Fruit fly (Drosophila melanogaster): ENCODE results near the gene CG18170.

Gene CG18170

DNA sequence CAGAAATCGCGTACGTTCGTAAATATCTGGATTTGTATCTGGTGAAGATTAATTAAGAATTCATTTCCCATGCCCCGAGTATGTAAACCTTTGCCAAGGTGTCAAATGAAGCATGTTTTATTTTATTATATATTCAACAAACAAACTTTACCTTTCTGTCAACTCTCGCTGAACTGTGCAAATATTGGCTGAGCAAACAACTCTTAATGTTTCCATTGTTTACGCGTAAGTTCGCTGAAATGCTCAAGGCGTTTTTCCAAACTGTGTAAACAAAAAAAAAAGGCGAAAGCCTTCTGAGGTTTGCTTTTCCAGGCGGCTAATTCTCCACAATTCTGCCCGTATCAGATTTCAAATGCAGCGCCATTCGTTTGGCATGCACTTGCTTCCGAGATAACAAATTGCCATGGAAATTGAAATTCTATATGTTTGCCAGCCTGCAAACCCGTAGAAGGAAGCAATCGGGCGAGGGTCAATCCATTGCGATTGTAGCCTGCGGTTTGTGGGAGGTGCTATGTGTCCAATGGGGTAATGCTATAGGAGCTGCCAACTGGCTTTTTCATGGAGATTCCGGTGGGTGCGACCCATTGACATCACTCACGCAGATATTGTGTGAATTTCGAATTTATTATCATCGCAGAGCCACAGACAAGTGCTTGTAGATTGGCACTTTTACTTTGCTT is 10.9 kb upstream of the CG18170 start (continued):
- TF ChIP-seq Atf6 (GFP tag; IDR thresholded peaks at IDR 0.05) (peak; percentile 92), CG7839 (tag; optimal IDR thresholded peaks at IDR 0.05) (no peak), onecut (GFP tag; IDR thresholded peaks at IDR 0.05) (peak; percentile 66), CG18262 (tag; optimal IDR thresholded peaks at IDR 0.05) (no peak), Trl (optimal IDR thresholded peaks at IDR 0.05) (no peak), Trl (GFP tag; optimal IDR thresholded peaks at IDR 0.05) (peak; percentile 73), jing (GFP tag; optimal IDR thresholded peaks at IDR 0.05) (no peak), dm (GFP tag; optimal IDR thresholded peaks at IDR 0.05) (no peak), bowl (GFP tag; IDR thresholded peaks at IDR 0.05) (no peak), bab2 (GFP tag; optimal IDR thresholded peaks at IDR 0.05) (peak; percentile 63), Pdp1 (GFP tag; optimal IDR thresholded peaks at IDR 0.05) (peak in 1 of 2 experiments; percentile 23), CG14965 (GFP tag; optimal IDR thresholded peaks at IDR 0.05; ENCODE audit: borderline replicate concordance) (peak; percentile 23), pb (GFP tag; optimal IDR thresholded peaks at IDR 0.05) (peak; percentile 33), knrl (GFP tag; IDR thresholded peaks at IDR 0.05; ENCODE audit: partially characterized antibody) (no peak), caup (GFP tag; optimal IDR thresholded peaks at IDR 0.05; ENCODE audit: severe bottlenecking) (peak; percentile 95), Hsf (GFP tag; optimal IDR thresholded peaks at IDR 0.05) (peak; percentile 25), zen2 (GFP tag; IDR thresholded peaks at IDR 0.05; ENCODE audit: partially characterized antibody) (no peak), bsh (GFP tag; optimal IDR thresholded peaks at IDR 0.05) (no peak), CG8089 (GFP tag; optimal IDR thresholded peaks at IDR 0.05) (peak; percentile 26), CG15601 (tag; optimal IDR thresholded peaks at IDR 0.05) (peak; percentile 11), lmd (GFP tag; IDR thresholded peaks at IDR 0.05) (no peak; the same call in 1 of the 2 replicates), ssp (GFP tag; IDR thresholded peaks at IDR 0.05) (no peak), CG11695 (GFP tag; IDR thresholded peaks at IDR 0.05) (peak; percentile 69; the same call in 1 of the 3 replicates), mld (GFP tag; IDR thresholded peaks at IDR 0.05; ENCODE audit: partially characterized antibody) (no peak), shn (GFP tag; optimal IDR thresholded peaks at IDR 0.05) (no peak), Sry-β (GFP tag; optimal IDR thresholded peaks at IDR 0.05) (no peak), ind (GFP tag; optimal IDR thresholded peaks at IDR 0.05) (no peak), CG33213 (GFP tag; optimal IDR thresholded peaks at IDR 0.05) (peak; percentile 63), CG12071 (GFP tag; optimal IDR thresholded peaks at IDR 0.05) (peak; percentile 94), salm (tag; optimal IDR thresholded peaks at IDR 0.05) (peak; percentile 27), chinmo (GFP tag; IDR thresholded peaks at IDR 0.05; ENCODE audit: partially characterized antibody) (no peak), CG4424 (GFP tag; optimal IDR thresholded peaks at IDR 0.05) (no peak), jigr1 (GFP tag; IDR thresholded peaks at IDR 0.05) (no peak), fru (optimal IDR thresholded peaks at IDR 0.05) (no peak), GATAe (GFP tag; conservative IDR thresholded peaks at IDR 0.05) (no peak), Hr39 (optimal IDR thresholded peaks at IDR 0.05) (no peak), cad (GFP tag; optimal IDR thresholded peaks at IDR 0.05) (no peak), CG4360 (GFP tag; IDR thresholded peaks at IDR 0.05) (no peak), cato (GFP tag; optimal IDR thresholded peaks at IDR 0.05; ENCODE audit: borderline replicate concordance) (no peak), sens (GFP tag) (peak; percentile 86), ash1 (GFP tag; optimal IDR thresholded peaks at IDR 0.05) (peak; percentile 79), CG12659 (GFP tag; optimal IDR thresholded peaks at IDR 0.05) (peak; percentile 80), CG1233 (GFP tag; optimal IDR thresholded peaks at IDR 0.05) (peak; percentile 79), CG7786 (GFP tag; optimal IDR thresholded peaks at IDR 0.05) (peak; percentile 38), bcd (GFP tag; optimal IDR thresholded peaks at IDR 0.05) (peak; percentile 58), br (optimal IDR thresholded peaks at IDR 0.05) (no peak), CG18599 (GFP tag; optimal IDR thresholded peaks at IDR 0.05) (peak; percentile 96), pros (GFP tag; optimal IDR thresholded peaks at IDR 0.05) (no peak), CG13775 (GFP tag; optimal IDR thresholded peaks at IDR 0.05) (peak; percentile 17), Meics (GFP tag; optimal IDR thresholded peaks at IDR 0.05) (peak; percentile 90), E2f1 (GFP tag; IDR thresholded peaks at IDR 0.05) (no peak)

Measured in whole organism, embryonic.